Fruit fly (Drosophila melanogaster) whole organism: ENCODE data around the gene tilB.

ENCODE experiments used
- Dll ChIP-seq: fragments of >200 bp; optimal IDR thresholded peaks from 2 replicates; lab custom pipeline; 2017
- psq ChIP-seq: fragments of >200 bp; optimal IDR thresholded peaks from 2 replicates; lab custom pipeline; 2017
- usp ChIP-seq: fragments of >200 bp; optimal IDR thresholded peaks from 2 replicates; lab custom pipeline; 2017; ENCODE audit warnings: missing biosample characterization, missing genetic modification characterization, mixed read lengths

DNA sequence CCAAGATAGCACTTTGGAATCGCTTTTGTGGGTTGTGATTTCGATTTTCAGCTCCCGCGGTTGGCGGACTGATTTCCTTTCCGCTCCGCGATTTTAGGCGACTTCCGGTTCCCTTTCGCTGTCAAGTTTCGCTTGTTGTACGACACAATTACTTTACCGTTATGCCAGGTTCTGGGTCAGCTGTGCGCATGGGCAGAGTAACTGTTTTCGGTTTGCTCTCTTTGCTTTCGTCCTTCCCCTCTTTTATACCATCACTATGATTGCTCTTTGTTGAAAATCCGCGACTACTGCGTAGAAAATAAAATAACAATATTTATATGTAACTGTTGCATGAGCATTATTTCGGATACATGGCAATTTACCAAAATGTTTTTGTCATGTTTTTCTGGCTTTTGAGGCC is 31.1 kb downstream of the tilB start:
- TF ChIP-seq usp (GFP tag; lab: Kevin White, UChicago) (no peak), psq (lab: Kevin White, UChicago) (no peak), Dll (lab: Kevin White, UChicago) (no peak)
